Fruit fly (Drosophila melanogaster): Measurements from ENCODE around the gene AgmNAT.

The AgmNAT gene

dm6 chrX:5770730-5771181 lies 44.9 kb downstream of the AgmNAT start, which contains the start of gene CG3097 (continued):
- TF ChIP-seq Nf-YC (tag; optimal IDR thresholded peaks at IDR 0.05) = peak; percentile 19
- no peak for TF ChIP-seq Spps (tag; optimal IDR thresholded peaks at IDR 0.05)
- TF ChIP-seq ssp (GFP tag; IDR thresholded peaks at IDR 0.05) = no peak
- TF ChIP-seq ken (GFP tag; IDR thresholded peaks at IDR 0.05) = 0 out of 3 replicates have a peak, but pooled peaks have one; percentile 28
- no peak for TF ChIP-seq CG13424 (tag; optimal IDR thresholded peaks at IDR 0.05)
- peak; percentile 24 for TF ChIP-seq nom (GFP tag; optimal IDR thresholded peaks at IDR 0.05)
- no peak for TF ChIP-seq seq (GFP tag; IDR thresholded peaks at IDR 0.05)
- TF ChIP-seq otp (GFP tag; IDR thresholded peaks at IDR 0.05) = 0 out of 3 replicates have a peak, but pooled peaks have one; percentile 6
- TF ChIP-seq pfk (GFP tag; optimal IDR thresholded peaks at IDR 0.05) = no peak
- no peak for TF ChIP-seq CG14860 (GFP tag; IDR thresholded peaks at IDR 0.05; ENCODE audit: partially characterized antibody)
- no peak for TF ChIP-seq lola (GFP tag; optimal IDR thresholded peaks at IDR 0.05)
- peak; percentile 11 to 91 for TF ChIP-seq Trl (optimal IDR thresholded peaks at IDR 0.05)
- no peak for TF ChIP-seq Trl (GFP tag; optimal IDR thresholded peaks at IDR 0.05)
- no peak for TF ChIP-seq sens-2 (GFP tag; IDR thresholded peaks at IDR 0.05)
- no peak for TF ChIP-seq CG8765 (GFP tag; IDR thresholded peaks at IDR 0.05)
- TF ChIP-seq CG32772 (GFP tag; IDR thresholded peaks at IDR 0.05) = no peak
- peak; percentile 37 for TF ChIP-seq stwl (tag; optimal IDR thresholded peaks at IDR 0.05)
- TF ChIP-seq HLH4C (GFP tag; IDR thresholded peaks at IDR 0.05; ENCODE audit: partially characterized antibody) = 0 out of 3 replicates have a peak, but pooled peaks have one; percentile 31
- TF ChIP-seq Drgx (GFP tag; IDR thresholded peaks at IDR 0.05) = no peak; the same call in 1 of the 2 replicates

- no peak for TF ChIP-seq CG4854 (GFP tag; optimal IDR thresholded peaks at IDR 0.05)
- TF ChIP-seq Deaf1 (tag; optimal IDR thresholded peaks at IDR 0.05) = peak; percentile 44
- TF ChIP-seq CG12744 (GFP tag; optimal IDR thresholded peaks at IDR 0.05) = no peak
- no peak for TF ChIP-seq Hand (GFP tag; optimal IDR thresholded peaks at IDR 0.05)
- 0 out of 3 replicates have a peak, but pooled peaks have one; percentile 55 for TF ChIP-seq otp (GFP tag; IDR thresholded peaks at IDR 0.05)
- TF ChIP-seq CG1647 (GFP tag; optimal IDR thresholded peaks at IDR 0.05) = no peak
- no peak for TF ChIP-seq CG15514 (GFP tag; optimal IDR thresholded peaks at IDR 0.05)
- TF ChIP-seq nom (GFP tag; optimal IDR thresholded peaks at IDR 0.05) = peak; percentile 87
- TF ChIP-seq Ada2b (GFP tag; IDR thresholded peaks at IDR 0.05) = no peak
- TF ChIP-seq Atf6 (GFP tag; IDR thresholded peaks at IDR 0.05) = no peak
- no peak for TF ChIP-seq CG15011 (GFP tag; optimal IDR thresholded peaks at IDR 0.05)
- peak; percentile 20 for TF ChIP-seq CG15601 (tag; optimal IDR thresholded peaks at IDR 0.05)
- no peak for TF ChIP-seq cg (GFP tag; optimal IDR thresholded peaks at IDR 0.05)
- peak; percentile 16 for TF ChIP-seq ATbp (GFP tag; optimal IDR thresholded peaks at IDR 0.05)
- TF ChIP-seq Mrtf (GFP tag; IDR thresholded peaks at IDR 0.05) = no peak
- TF ChIP-seq stc (GFP tag; IDR thresholded peaks at IDR 0.05) = no peak
- TF ChIP-seq pzg (GFP tag; optimal IDR thresholded peaks at IDR 0.05) = no peak
- no peak for TF ChIP-seq NfI (GFP tag; optimal IDR thresholded peaks at IDR 0.05)
- TF ChIP-seq hth (optimal IDR thresholded peaks at IDR 0.05) = no peak
- TF ChIP-seq pho (GFP tag; optimal IDR thresholded peaks at IDR 0.05) = no peak
- TF ChIP-seq Doc3 (GFP tag; IDR thresholded peaks at IDR 0.05; ENCODE audit: partially characterized antibody) = no peak
- TF ChIP-seq CG6683 (GFP tag; optimal IDR thresholded peaks at IDR 0.05) = no peak
- TF ChIP-seq vnd (GFP tag; IDR thresholded peaks at IDR 0.05; ENCODE audit: partially characterized antibody) = no peak
- no peak for TF ChIP-seq CG32532 (GFP tag; IDR thresholded peaks at IDR 0.05)
- TF ChIP-seq jumu (GFP tag; optimal IDR thresholded peaks at IDR 0.05) = no peak
- TF ChIP-seq CG12942 (GFP tag; optimal IDR thresholded peaks at IDR 0.05) = no peak
- TF ChIP-seq NC2β (GFP tag; optimal IDR thresholded peaks at IDR 0.05) = no peak
- TF ChIP-seq Xrp1 (GFP tag; IDR thresholded peaks at IDR 0.05) = peak; percentile 41; the same call in 1 of the 2 replicates
- TF ChIP-seq CTCF (GFP tag; optimal IDR thresholded peaks at IDR 0.05) = no peak
- TF ChIP-seq eve (GFP tag; optimal IDR thresholded peaks at IDR 0.05) = peak in 1 of 2 experiments; percentile 21
- TF ChIP-seq sim (GFP tag; IDR thresholded peaks at IDR 0.05) = no peak
- TF ChIP-seq Hsf (GFP tag; optimal IDR thresholded peaks at IDR 0.05) = no peak
- TF ChIP-seq H15 (GFP tag; IDR thresholded peaks at IDR 0.05) = no peak
Measured at dm6 chrX:5768602-5769251, 46.9 kb downstream of the AgmNAT start.
